Worm (Caenorhabditis elegans) whole organism, late embryonic: ENCODE data around the gene C34E11.4.

ENCODE experiments used
- C38D4.7 ChIP-seq: fragments of 200-800 bp; sonication (Bioruptor generic); optimal IDR thresholded peaks from 2 replicates; lab custom pipeline; 2018; ENCODE audit warnings: mild to moderate bottlenecking, missing genetic modification characterization, moderate library complexity, missing compliant biosample characterization
- ama-1 ChIP-seq: fragments of 150-350 bp; optimal IDR thresholded peaks from 2 replicates; lab custom pipeline; 2014
- ceh-31 ChIP-seq: sonication (generic microtip); optimal IDR thresholded peaks from 2 replicates; lab custom pipeline; 2016; ENCODE audit warnings: missing genetic modification characterization, missing compliant biosample characterization
- ceh-34 ChIP-seq: sonication (generic microtip); optimal IDR thresholded peaks from 2 replicates; lab custom pipeline; 2016; ENCODE audit warnings: mild to moderate bottlenecking, missing genetic modification characterization, missing compliant biosample characterization
- ceh-48 ChIP-seq: sonication (generic microtip); optimal IDR thresholded peaks from 2 replicates; lab custom pipeline; 2016; ENCODE audit warnings: missing genetic modification characterization, inconsistent platforms, missing compliant biosample characterization
- hlh-13 ChIP-seq: fragments of 200-800 bp; sonication (Bioruptor generic); optimal IDR thresholded peaks from 2 replicates; lab custom pipeline; 2018; ENCODE audit warnings: mild to moderate bottlenecking, missing genetic modification characterization, missing compliant biosample characterization
- lin-11 ChIP-seq: fragments of 200-800 bp; sonication (Bioruptor generic); optimal IDR thresholded peaks from 2 replicates; lab custom pipeline; 2018; ENCODE audit warnings: mild to moderate bottlenecking, missing genetic modification characterization, missing compliant biosample characterization
- nfya-1 ChIP-seq: sonication (generic microtip); optimal IDR thresholded peaks from 2 replicates; lab custom pipeline; 2017; ENCODE audit warnings: missing genetic modification characterization, mild to moderate bottlenecking, missing compliant biosample characterization, antibody characterized with exemption, moderate library complexity
- nhr-11 ChIP-seq: fragments of 150-350 bp; optimal IDR thresholded peaks from 2 replicates; lab custom pipeline; 2014; ENCODE audit warnings: missing biosample characterization, missing genetic modification characterization
- pha-4 ChIP-seq: fragments of 150-350 bp; optimal IDR thresholded peaks from 2 replicates; lab custom pipeline; 2018; ENCODE audit warnings: missing biosample characterization, missing genetic modification reagents, missing genetic modification characterization
- syd-9 ChIP-seq: sonication (generic microtip); optimal IDR thresholded peaks from 2 replicates; lab custom pipeline; 2016; ENCODE audit warnings: mild to moderate bottlenecking, missing genetic modification characterization, moderate library complexity, missing compliant biosample characterization
- unc-86 ChIP-seq: sonication (generic microtip); optimal IDR thresholded peaks from 2 replicates; lab custom pipeline; 2016; ENCODE audit warnings: missing genetic modification characterization, missing compliant biosample characterization

ce11 chrX:11766432-11766831, 37.6 kb upstream of the C34E11.4 start:
- TF ChIP-seq nfya-1 (tag; lab: Kevin White, UChicago), result no peak
- TF ChIP-seq nhr-11 (tag; lab: Kevin White, UChicago), result no peak
- TF ChIP-seq ceh-34 (tag; lab: Kevin White, UChicago), result no peak
- TF ChIP-seq ceh-31 (tag; lab: Kevin White, UChicago), result no peak
- TF ChIP-seq pha-4 (tag; lab: Kevin White, UChicago), result no peak
- no peak for TF ChIP-seq syd-9 (tag; lab: Kevin White, UChicago)
- TF ChIP-seq lin-11 (tag; lab: Kevin White, UChicago), result no peak
- no peak for TF ChIP-seq ama-1 (lab: Kevin White, UChicago)
- TF ChIP-seq ceh-48 (tag; lab: Kevin White, UChicago), result no peak
- TF ChIP-seq hlh-13 (GFP tag; lab: Kevin White, UChicago), result no peak
- TF ChIP-seq unc-86 (tag; lab: Kevin White, UChicago), result no peak
- no peak for TF ChIP-seq C38D4.7 (GFP tag; lab: Kevin White, UChicago)
